Worm (Caenorhabditis elegans) whole organism, midembryonic: ENCODE results near the gene ZK1055.6.
"Not testable (repeated sequence)": the region's sequence is repeated elsewhere in the genome, so short reads cannot be mapped to it uniquely, and the experiment has no call there.

Experiments
- klf-2 ChIP-seq: fragments of 200-800 bp; sonication (Bioruptor generic); conservative IDR thresholded peaks from 2 replicates; pipeline ENCODE4 v1.3.6; 2022; ENCODE audit warnings: missing genetic modification reagents, missing genetic modification characterization, missing compliant biosample characterization
- ztf-29 ChIP-seq: fragments of 200-800 bp; sonication (Bioruptor generic); IDR thresholded peaks from 2 replicates; pipeline ENCODE4 v1.3.6; 2022; ENCODE audit warnings: missing genetic modification reagents, missing genetic modification characterization, missing compliant biosample characterization

- TF ChIP-seq ztf-29 (GFP tag; lab: Robert Waterston, UW); klf-2: not testable (repeated sequence)
Observed at ce11 chrV:6581762-6582161, 20.6 kb downstream of the ZK1055.6 start, which contains the start of gene ZK1055.4.
